Worm (Caenorhabditis elegans): ENCODE measurements around the gene F49A5.10.

The F49A5.10 gene

DNA sequence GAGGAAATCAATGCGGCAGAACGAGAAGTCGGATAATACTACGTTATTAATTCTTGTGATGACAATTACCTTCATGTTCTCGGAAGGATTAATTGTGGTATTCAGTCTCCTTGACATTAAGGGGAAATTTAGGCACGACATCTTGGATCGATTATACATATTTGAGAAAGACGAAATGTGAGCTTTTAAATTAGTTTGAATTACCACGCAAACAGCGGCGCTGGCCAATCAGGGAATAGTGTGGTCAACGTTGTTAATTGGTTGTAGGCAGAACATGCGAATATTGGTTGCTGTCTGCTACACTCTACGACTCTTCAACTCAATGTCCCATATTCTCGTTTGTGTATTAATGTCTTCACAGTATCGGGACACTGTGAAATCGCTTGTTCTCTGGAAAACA, at the start of gene F49A5.10:
F49A5.10 (plus strand) TSS at position 301 of the 400 bp plus-strand sequence.
- TF ChIP-seq ztf-1 (GFP tag; conservative IDR thresholded peaks at IDR 0.05) (no peak), ceh-82 (tag; optimal IDR thresholded peaks at IDR 0.05) (no peak), skn-1 (tag; optimal IDR thresholded peaks at IDR 0.05) (no peak), Y55F3AM.14 (GFP tag; optimal IDR thresholded peaks at IDR 0.05) (no peak), nhr-6 (tag; optimal IDR thresholded peaks at IDR 0.05) (no peak), dmd-4 (tag; optimal IDR thresholded peaks at IDR 0.05) (no peak), lin-39 (tag; optimal IDR thresholded peaks at IDR 0.05) (no peak), ztf-4 (tag; optimal IDR thresholded peaks at IDR 0.05) (no peak), nhr-23 (tag; optimal IDR thresholded peaks at IDR 0.05) (no peak), nhr-25 (tag; optimal IDR thresholded peaks at IDR 0.05) (no peak), nhr-237 (tag; optimal IDR thresholded peaks at IDR 0.05) (no peak), F13H6.1 (tag; optimal IDR thresholded peaks at IDR 0.05) (no peak), ceh-16 (tag; optimal IDR thresholded peaks at IDR 0.05) (no peak)

DNA sequence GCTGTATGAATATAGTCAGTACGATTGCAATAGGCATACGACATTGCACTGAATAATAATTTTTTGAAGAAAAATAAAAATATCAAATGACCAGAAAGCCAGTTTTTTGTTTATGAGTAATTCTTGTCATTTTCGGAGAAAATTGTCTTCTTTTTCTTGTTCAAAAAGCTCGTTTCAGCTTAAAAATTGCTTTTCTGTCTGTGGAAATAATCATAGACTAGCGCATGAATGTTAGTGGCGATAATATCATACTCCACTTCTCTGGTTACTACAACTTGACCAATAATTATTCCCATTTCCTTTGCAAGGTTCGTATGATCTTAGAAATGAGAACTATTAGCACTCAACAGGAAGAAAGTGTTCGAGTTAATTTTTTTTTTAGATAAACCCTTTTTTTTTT, 47.6 kb upstream of the F49A5.10 start, which contains the start of gene srh-216:
srh-216 (minus strand) TSS at position 101 of the 400 bp plus-strand sequence.
- TF ChIP-seq nhr-23 (tag; optimal IDR thresholded peaks at IDR 0.05): no peak
- no peak for TF ChIP-seq elt-1 (tag; optimal IDR thresholded peaks at IDR 0.05)
- no peak for TF ChIP-seq lin-39 (tag; optimal IDR thresholded peaks at IDR 0.05)
- no peak for TF ChIP-seq lsy-2 (tag; optimal IDR thresholded peaks at IDR 0.05)
- TF ChIP-seq ZK546.5 (tag; optimal IDR thresholded peaks at IDR 0.05): no peak
- TF ChIP-seq egl-27 (tag; optimal IDR thresholded peaks at IDR 0.05): no peak
- no peak for TF ChIP-seq nhr-25 (tag; optimal IDR thresholded peaks at IDR 0.05)
- no peak for TF ChIP-seq snpc-4 (tag; optimal IDR thresholded peaks at IDR 0.05)
- no peak for TF ChIP-seq sma-9 (GFP tag; optimal IDR thresholded peaks at IDR 0.05)
- TF ChIP-seq sma-9 (tag; optimal IDR thresholded peaks at IDR 0.05): no peak
- no peak for TF ChIP-seq unc-62 (GFP tag; optimal IDR thresholded peaks at IDR 0.05)
- no peak for TF ChIP-seq lin-11 (tag; optimal IDR thresholded peaks at IDR 0.05)
- TF ChIP-seq sma-3 (GFP tag; optimal IDR thresholded peaks at IDR 0.05): no peak
- TF ChIP-seq nhr-237 (tag; optimal IDR thresholded peaks at IDR 0.05): no peak
- no peak for TF ChIP-seq nhr-21 (tag; optimal IDR thresholded peaks at IDR 0.05)
- TF ChIP-seq ztf-1 (GFP tag; conservative IDR thresholded peaks at IDR 0.05): no peak
- TF ChIP-seq mbf-1 (tag; optimal IDR thresholded peaks at IDR 0.05): no peak
- no peak for TF ChIP-seq skn-1 (tag; optimal IDR thresholded peaks at IDR 0.05)
- TF ChIP-seq nhr-11 (tag; optimal IDR thresholded peaks at IDR 0.05): no peak
- no peak for TF ChIP-seq nhr-10 (tag; optimal IDR thresholded peaks at IDR 0.05)

DNA sequence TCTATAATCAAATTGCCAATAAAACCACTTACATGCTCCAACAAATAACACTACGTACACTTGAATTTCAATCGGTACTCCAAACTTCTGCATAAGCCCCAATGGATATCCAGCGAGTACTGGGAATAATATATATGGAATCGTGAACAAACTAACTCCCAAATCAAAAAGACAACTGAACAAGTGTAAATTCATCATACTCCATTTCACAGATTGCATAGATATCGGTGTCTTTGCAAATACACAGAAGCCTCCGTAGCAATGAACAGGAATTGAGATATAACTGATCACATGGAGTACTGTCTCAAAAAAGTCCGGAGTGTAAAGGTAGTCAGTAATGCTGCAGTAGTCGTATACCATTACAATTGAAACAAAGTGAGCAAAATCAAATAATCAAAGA, 45.7 kb upstream of the F49A5.10 start, which contains the start of gene srh-214:
srh-214 (minus strand) TSS at position 360 of the 400 bp plus-strand sequence.
- TF ChIP-seq lin-39 (tag; optimal IDR thresholded peaks at IDR 0.05): no peak

DNA sequence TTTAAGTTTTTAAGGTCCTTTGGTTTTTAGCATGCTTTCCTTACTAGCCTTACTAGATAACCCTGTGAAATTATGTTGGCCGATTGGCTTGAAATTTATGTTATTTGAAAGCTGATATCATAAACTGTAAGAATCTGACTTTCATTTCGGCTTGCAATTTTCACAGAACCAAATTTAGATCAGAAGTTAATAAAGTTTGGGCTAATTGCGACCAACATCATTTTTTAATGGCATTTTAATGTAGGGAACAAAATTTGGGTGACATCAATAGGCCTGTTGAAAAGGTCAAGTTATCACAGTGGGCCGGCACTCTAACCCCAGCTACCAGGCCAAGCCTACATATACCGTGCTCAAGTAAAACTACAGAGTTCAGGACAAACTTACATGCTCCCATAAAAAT, 43.8 kb upstream of the F49A5.10 start:
- no peak for TF ChIP-seq ztf-4 (tag; optimal IDR thresholded peaks at IDR 0.05)

DNA sequence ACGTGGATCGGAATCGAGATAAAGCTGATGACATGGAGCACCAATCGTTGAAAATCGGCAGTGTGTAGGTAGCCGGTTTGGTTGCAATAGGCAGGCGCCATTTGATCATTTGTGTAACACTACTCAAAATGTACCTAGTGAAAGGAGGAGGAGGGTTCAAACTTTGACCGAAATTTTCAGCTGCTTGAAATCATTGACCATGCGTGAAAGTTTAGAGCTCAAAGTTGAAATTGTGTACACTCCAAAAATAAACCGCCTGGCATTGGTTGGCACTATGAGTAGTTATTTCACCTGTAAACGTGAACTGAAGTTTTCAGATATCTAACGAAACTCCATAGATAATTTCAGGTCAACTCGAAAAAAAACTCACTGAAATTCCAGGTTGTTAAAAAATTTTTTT, 43.1 kb upstream of the F49A5.10 start, which contains the start of gene srh-215:
srh-215 (minus strand) TSS at position 101 of the 400 bp plus-strand sequence.
- TF ChIP-seq skn-1 (tag; optimal IDR thresholded peaks at IDR 0.05): no peak
- TF ChIP-seq lin-39 (tag; optimal IDR thresholded peaks at IDR 0.05): no peak
- TF ChIP-seq F13H6.1 (tag; optimal IDR thresholded peaks at IDR 0.05): no peak
- no peak for TF ChIP-seq lin-13 (GFP tag; optimal IDR thresholded peaks at IDR 0.05)
- no peak for TF ChIP-seq R02D3.7 (tag; optimal IDR thresholded peaks at IDR 0.05)
- no peak for TF ChIP-seq ztf-1 (GFP tag; conservative IDR thresholded peaks at IDR 0.05)
- TF ChIP-seq ama-1 (optimal IDR thresholded peaks at IDR 0.05): no peak
- TF ChIP-seq dmd-4 (tag; optimal IDR thresholded peaks at IDR 0.05): no peak
- no peak for TF ChIP-seq mab-5 (tag; optimal IDR thresholded peaks at IDR 0.05)
- TF ChIP-seq ZK546.5 (tag; optimal IDR thresholded peaks at IDR 0.05): no peak
- no peak for TF ChIP-seq Y55F3AM.14 (GFP tag; optimal IDR thresholded peaks at IDR 0.05)
- TF ChIP-seq unc-55 (GFP tag; optimal IDR thresholded peaks at IDR 0.05): no peak
- no peak for TF ChIP-seq nhr-6 (tag; optimal IDR thresholded peaks at IDR 0.05)
- TF ChIP-seq aly-2 (tag; optimal IDR thresholded peaks at IDR 0.05): no peak
- no peak for TF ChIP-seq ztf-11 (tag; optimal IDR thresholded peaks at IDR 0.05)

DNA sequence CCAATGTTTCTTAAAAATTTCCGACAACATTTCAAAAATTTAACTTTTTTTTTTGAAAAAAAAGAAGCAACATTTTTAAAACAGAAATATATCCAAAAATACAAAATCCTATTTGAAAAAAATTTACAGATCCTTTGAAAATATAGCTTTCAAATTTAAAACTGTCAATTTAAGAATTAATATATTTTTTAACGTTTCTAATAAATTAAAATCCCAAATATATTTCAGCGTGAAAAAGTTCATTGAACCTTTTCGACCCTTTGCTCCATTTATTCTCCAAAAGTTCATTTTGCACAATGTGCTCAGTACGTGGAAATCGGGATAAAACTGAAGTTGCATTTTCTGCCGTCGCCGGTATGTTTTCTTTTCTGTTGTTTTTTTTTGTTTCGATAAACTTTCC, 42.2 kb upstream of the F49A5.10 start, which contains the start of gene phy-3:
phy-3 (plus strand) TSS at position 301 of the 400 bp plus-strand sequence.
- no peak for TF ChIP-seq mab-5 (tag; optimal IDR thresholded peaks at IDR 0.05)
- TF ChIP-seq ztf-1 (GFP tag; conservative IDR thresholded peaks at IDR 0.05): no peak
- TF ChIP-seq sem-4 (tag; optimal IDR thresholded peaks at IDR 0.05): no peak
- TF ChIP-seq sma-9 (GFP tag; optimal IDR thresholded peaks at IDR 0.05): no peak
- TF ChIP-seq sma-9 (tag; optimal IDR thresholded peaks at IDR 0.05): no peak
- TF ChIP-seq sma-3 (GFP tag; optimal IDR thresholded peaks at IDR 0.05): no peak
- TF ChIP-seq nhr-129 (tag; optimal IDR thresholded peaks at IDR 0.05): no peak
- no peak for TF ChIP-seq Y55F3AM.14 (GFP tag; optimal IDR thresholded peaks at IDR 0.05)
- no peak for TF ChIP-seq C34F6.9 (tag; optimal IDR thresholded peaks at IDR 0.05)
- TF ChIP-seq fos-1 (tag; optimal IDR thresholded peaks at IDR 0.05): no peak
- TF ChIP-seq mbf-1 (tag; optimal IDR thresholded peaks at IDR 0.05): no peak
- TF ChIP-seq nhr-10 (tag; optimal IDR thresholded peaks at IDR 0.05): no peak
- no peak for TF ChIP-seq nhr-237 (tag; optimal IDR thresholded peaks at IDR 0.05)
- TF ChIP-seq egl-27 (tag; optimal IDR thresholded peaks at IDR 0.05): no peak
- TF ChIP-seq ama-1 (optimal IDR thresholded peaks at IDR 0.05): no peak
- no peak for TF ChIP-seq nhr-11 (tag; optimal IDR thresholded peaks at IDR 0.05)
- no peak for TF ChIP-seq alr-1 (tag; optimal IDR thresholded peaks at IDR 0.05)
- TF ChIP-seq snpc-4 (tag; optimal IDR thresholded peaks at IDR 0.05): no peak
- TF ChIP-seq nhr-25 (tag; optimal IDR thresholded peaks at IDR 0.05): no peak
- TF ChIP-seq lin-13 (GFP tag; optimal IDR thresholded peaks at IDR 0.05): no peak
- no peak for TF ChIP-seq gmeb-1 (tag; optimal IDR thresholded peaks at IDR 0.05)
